Worm (Caenorhabditis elegans) whole organism, L3 larva: Measurements from ENCODE around the gene M7.7.

Experiments
- R02D3.7 ChIP-seq: fragments of 150-350 bp; optimal IDR thresholded peaks from 2 replicates; lab custom pipeline; 2014; ENCODE audit warnings: missing biosample characterization, missing genetic modification characterization
- ZK546.5 ChIP-seq: sonication (generic microtip); optimal IDR thresholded peaks from 2 replicates; lab custom pipeline; 2017; ENCODE audit warnings: missing biosample characterization, missing genetic modification characterization
- aly-2 ChIP-seq: fragments of 150-350 bp; optimal IDR thresholded peaks from 2 replicates; lab custom pipeline; 2014; ENCODE audit warnings: missing biosample characterization, missing genetic modification characterization
- ama-1 ChIP-seq: fragments of 150-350 bp; optimal IDR thresholded peaks from 2 replicates; lab custom pipeline; 2018
- ceh-16 ChIP-seq: sonication (generic microtip); optimal IDR thresholded peaks from 2 replicates; lab custom pipeline; 2017; ENCODE audit warnings: missing biosample characterization, missing genetic modification characterization
- ceh-28 ChIP-seq: fragments of 150-350 bp; optimal IDR thresholded peaks from 2 replicates; lab custom pipeline; 2014; ENCODE audit warnings: missing biosample characterization, missing genetic modification reagents, missing genetic modification characterization
- ceh-82 ChIP-seq: fragments of 150-350 bp; optimal IDR thresholded peaks from 2 replicates; lab custom pipeline; 2014; ENCODE audit warnings: missing biosample characterization, missing genetic modification characterization
- ceh-9 ChIP-seq: sonication (generic microtip); optimal IDR thresholded peaks from 2 replicates; lab custom pipeline; 2018; ENCODE audit warnings: missing biosample characterization, missing genetic modification characterization
- daf-12 ChIP-seq: fragments of 150-350 bp; optimal IDR thresholded peaks from 2 replicates; lab custom pipeline; 2014; ENCODE audit warnings: missing biosample characterization, missing genetic modification reagents, missing genetic modification characterization
- egl-27 ChIP-seq: sonication (generic microtip); optimal IDR thresholded peaks from 4 replicates; lab custom pipeline; 2017; ENCODE audit warnings: missing biosample characterization, missing genetic modification reagents, missing genetic modification characterization
- egl-5 ChIP-seq: fragments of 150-350 bp; optimal IDR thresholded peaks from 2 replicates; lab custom pipeline; 2017; ENCODE audit warnings: missing biosample characterization, missing genetic modification reagents, missing genetic modification characterization, inconsistent platforms
- elt-1 ChIP-seq: fragments of 150-350 bp; optimal IDR thresholded peaks from 2 replicates; lab custom pipeline; 2014; ENCODE audit warnings: missing biosample characterization, missing genetic modification characterization
- elt-2 ChIP-seq: sonication (generic microtip); optimal IDR thresholded peaks from 2 replicates; lab custom pipeline; 2016; ENCODE audit warnings: missing genetic modification reagents, mild to moderate bottlenecking, missing genetic modification characterization, missing compliant biosample characterization
- elt-3 ChIP-seq, 3 experiments: fragments of 150-350 bp in 1 of 3; sonication (generic microtip) in 2 of 3; optimal IDR thresholded peaks; 2 replicates in 2 of 3; 4 replicates in 1 of 3; lab custom pipeline; 2014 to 2017; ENCODE audit warnings: missing biosample characterization in 3 of 3, missing genetic modification characterization in 3 of 3
- fkh-10 ChIP-seq: sonication (generic microtip); optimal IDR thresholded peaks from 2 replicates; lab custom pipeline; 2017; ENCODE audit warnings: missing biosample characterization, missing genetic modification reagents, missing genetic modification characterization
- fkh-2 ChIP-seq: fragments of 150-350 bp; optimal IDR thresholded peaks from 2 replicates; lab custom pipeline; 2014; ENCODE audit warnings: missing biosample characterization, missing genetic modification reagents, missing genetic modification characterization
- fos-1 ChIP-seq: fragments of 150-350 bp; optimal IDR thresholded peaks from 2 replicates; lab custom pipeline; 2014; ENCODE audit warnings: missing biosample characterization, missing genetic modification characterization
- hmg-11 ChIP-seq: sonication (generic microtip); optimal IDR thresholded peaks from 2 replicates; lab custom pipeline; 2016; ENCODE audit warnings: missing genetic modification characterization, missing compliant biosample characterization
- jun-1 ChIP-seq: fragments of 150-350 bp; optimal IDR thresholded peaks from 2 replicates; lab custom pipeline; 2014; ENCODE audit warnings: missing biosample characterization, missing genetic modification reagents, missing genetic modification characterization
- lin-39 ChIP-seq: fragments of 150-350 bp; optimal IDR thresholded peaks from 2 replicates; lab custom pipeline; 2018; ENCODE audit warnings: missing biosample characterization, missing genetic modification reagents, missing genetic modification characterization
- lsy-12 ChIP-seq: sonication (generic microtip); optimal IDR thresholded peaks from 2 replicates; lab custom pipeline; 2016; ENCODE audit warnings: mild to moderate bottlenecking, missing genetic modification characterization, missing compliant biosample characterization
- mdl-1 ChIP-seq: fragments of 150-350 bp; optimal IDR thresholded peaks from 2 replicates; lab custom pipeline; 2014; ENCODE audit warnings: missing biosample characterization, missing genetic modification characterization
- nfya-1 ChIP-seq: sonication (generic microtip); optimal IDR thresholded peaks from 2 replicates; lab custom pipeline; 2017; ENCODE audit warnings: missing genetic modification characterization, mild to moderate bottlenecking, missing compliant biosample characterization, antibody characterized with exemption, moderate library complexity; ENCODE audit not compliant: insufficient read depth
- nhr-11 ChIP-seq: fragments of 150-350 bp; optimal IDR thresholded peaks from 2 replicates; lab custom pipeline; 2014; ENCODE audit warnings: missing biosample characterization, missing genetic modification characterization
- nhr-12 ChIP-seq: fragments of 150-350 bp; optimal IDR thresholded peaks from 2 replicates; lab custom pipeline; 2014; ENCODE audit warnings: missing biosample characterization, missing genetic modification characterization
- nhr-23 ChIP-seq: fragments of 150-350 bp; optimal IDR thresholded peaks from 2 replicates; lab custom pipeline; 2014; ENCODE audit warnings: missing biosample characterization, missing genetic modification reagents, missing genetic modification characterization
- nhr-237 ChIP-seq: fragments of 150-350 bp; optimal IDR thresholded peaks from 2 replicates; lab custom pipeline; 2014; ENCODE audit warnings: missing biosample characterization, missing genetic modification characterization
- nhr-28 ChIP-seq: fragments of 150-350 bp; optimal IDR thresholded peaks from 2 replicates; lab custom pipeline; 2014; ENCODE audit warnings: missing biosample characterization, missing genetic modification characterization
- nhr-43 ChIP-seq: sonication (generic microtip); optimal IDR thresholded peaks from 2 replicates; lab custom pipeline; 2016; ENCODE audit warnings: mild to moderate bottlenecking, missing genetic modification characterization, missing compliant biosample characterization; ENCODE audit not compliant: poor library complexity, severe bottlenecking
- nhr-67 ChIP-seq: fragments of 150-350 bp; optimal IDR thresholded peaks from 2 replicates; lab custom pipeline; 2014; ENCODE audit warnings: missing biosample characterization, missing genetic modification characterization
- nhr-76 ChIP-seq: fragments of 150-350 bp; sonication (generic microtip); optimal IDR thresholded peaks from 5 replicates; lab custom pipeline; 2014; ENCODE audit warnings: missing biosample characterization, missing genetic modification characterization
- nhr-77 ChIP-seq: fragments of 150-350 bp; optimal IDR thresholded peaks from 2 replicates; lab custom pipeline; 2014; ENCODE audit warnings: missing biosample characterization, missing genetic modification characterization
- pha-4 ChIP-seq: fragments of 150-350 bp; optimal IDR thresholded peaks from 2 replicates; lab custom pipeline; 2014; ENCODE audit warnings: missing biosample characterization, missing genetic modification reagents, missing genetic modification characterization
- pqm-1 ChIP-seq: fragments of 150-350 bp; optimal IDR thresholded peaks from 2 replicates; lab custom pipeline; 2017; ENCODE audit warnings: missing biosample characterization, missing genetic modification characterization, inconsistent platforms
- sea-2 ChIP-seq: fragments of 150-350 bp; sonication (generic microtip); optimal IDR thresholded peaks from 4 replicates; lab custom pipeline; 2014; ENCODE audit warnings: missing biosample characterization, missing genetic modification reagents, missing genetic modification characterization
- skn-1 ChIP-seq: fragments of 150-350 bp; optimal IDR thresholded peaks from 2 replicates; lab custom pipeline; 2014; ENCODE audit warnings: missing biosample characterization, missing genetic modification characterization
- snpc-4 ChIP-seq: fragments of 150-350 bp; optimal IDR thresholded peaks from 2 replicates; lab custom pipeline; 2014; ENCODE audit warnings: missing biosample characterization, missing genetic modification characterization
- unc-39 ChIP-seq: sonication (generic microtip); optimal IDR thresholded peaks from 4 replicates; lab custom pipeline; 2017; ENCODE audit warnings: missing biosample characterization, missing genetic modification characterization
- unc-62 ChIP-seq: fragments of 150-350 bp; sonication (generic microtip); optimal IDR thresholded peaks from 4 replicates; lab custom pipeline; 2014; ENCODE audit warnings: missing biosample characterization, missing genetic modification reagents, missing genetic modification characterization
- zag-1 ChIP-seq: fragments of 150-350 bp; optimal IDR thresholded peaks from 2 replicates; lab custom pipeline; 2014; ENCODE audit warnings: missing biosample characterization, missing genetic modification characterization
- ztf-11 ChIP-seq: fragments of 150-350 bp; optimal IDR thresholded peaks from 2 replicates; lab custom pipeline; 2014; ENCODE audit warnings: missing biosample characterization, missing genetic modification characterization
- ztf-4 ChIP-seq: fragments of 150-350 bp; optimal IDR thresholded peaks from 2 replicates; lab custom pipeline; 2014; ENCODE audit warnings: missing biosample characterization, missing genetic modification characterization

The M7.7 gene

DNA sequence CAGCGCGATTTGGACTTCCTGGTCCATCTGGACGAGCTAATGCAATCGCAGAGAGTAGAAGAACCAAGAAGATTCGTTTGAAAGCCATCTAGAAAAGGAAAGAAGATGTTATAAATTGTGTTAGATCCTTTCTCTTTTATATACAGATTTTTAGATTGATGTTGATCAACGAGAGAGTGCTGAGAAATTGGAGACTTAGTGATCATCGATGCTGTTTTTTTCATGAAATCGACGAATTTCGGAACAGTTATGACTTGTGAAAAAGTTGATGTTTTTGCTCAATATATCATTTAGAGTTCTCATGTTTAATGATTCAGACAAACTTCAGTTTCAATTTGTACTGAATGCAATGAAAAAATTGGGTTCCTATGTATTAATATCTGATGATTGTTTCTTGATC, 13.0 kb downstream of the M7.7 start, which contains the start of gene srlf-17:
Gene srlf-17, minus strand, starts transcription at position 101 of the 400 bp plus-strand sequence.
- TF ChIP-seq snpc-4 (no peak), nhr-67 (tag; lab: Kevin White, UChicago) (no peak), skn-1 (tag; lab: Kevin White, UChicago) (no peak), elt-1 (tag; lab: Kevin White, UChicago) (no peak), nhr-12 (no peak)

DNA sequence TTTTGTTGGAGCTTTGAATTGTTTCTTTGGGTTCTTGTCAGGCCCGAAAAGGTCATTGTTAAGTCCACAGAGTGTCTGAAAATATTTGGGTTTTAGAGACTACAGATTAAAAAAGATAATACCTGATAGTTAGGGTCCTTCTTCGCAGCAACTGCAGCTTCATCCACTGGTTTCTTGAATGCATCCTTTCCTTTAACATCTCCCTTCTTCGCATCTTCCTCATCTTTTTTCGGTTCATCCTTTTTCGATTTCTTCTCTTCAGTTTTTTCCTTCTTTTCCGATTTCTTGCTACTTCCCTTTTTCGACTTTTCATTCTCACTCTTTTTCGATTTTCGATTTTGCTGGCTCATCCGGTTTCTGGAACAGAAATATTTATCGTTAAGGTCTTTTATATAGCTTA, 13.9 kb downstream of the M7.7 start:
- TF ChIP-seq ama-1 (lab: Kevin White, UChicago) = no peak
- TF ChIP-seq, all 47 proteins: peak for 0

DNA sequence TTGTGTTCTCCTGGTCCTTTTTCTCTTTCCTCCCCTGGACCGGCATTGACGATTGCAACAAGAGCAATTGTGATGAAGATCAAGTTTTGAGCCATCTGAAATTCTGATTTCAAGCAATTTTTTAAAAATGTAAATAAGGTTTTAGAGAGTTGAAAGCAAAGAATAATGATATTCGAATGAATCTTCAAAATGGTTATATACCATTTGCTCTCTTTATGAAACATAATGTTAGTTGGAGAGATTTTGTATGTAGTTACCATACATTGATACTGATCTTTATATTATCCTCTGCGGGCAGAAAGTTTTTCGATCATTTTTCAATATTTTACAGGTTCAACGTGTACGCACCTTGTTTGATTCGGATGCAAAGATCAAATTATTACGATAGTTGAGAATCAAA, 16.1 kb downstream of the M7.7 start, which contains the start of gene srlf-24:
Gene srlf-24, minus strand, starts transcription at position 101 of the 400 bp plus-strand sequence.
- TF ChIP-seq ceh-16 (tag; lab: Kevin White, UChicago) = no peak
- no peak for TF ChIP-seq ZK546.5 (tag; lab: Kevin White, UChicago)
- TF ChIP-seq unc-62 (GFP tag; lab: Kevin White, UChicago) = no peak
- TF ChIP-seq unc-39 = no peak
- TF ChIP-seq nhr-237 = no peak
- no peak for TF ChIP-seq nhr-12
- no peak for TF ChIP-seq fkh-10 (GFP tag; lab: Kevin White, UChicago)
- TF ChIP-seq mdl-1 = no peak
- no peak for TF ChIP-seq elt-3 (tag; optimal IDR thresholded peaks at IDR 0.05; lab: Kevin White, UChicago)
- TF ChIP-seq nhr-43 (tag; lab: Kevin White, UChicago) = no peak
- TF ChIP-seq nhr-28 = no peak
- TF ChIP-seq ceh-82 (tag; lab: Kevin White, UChicago) = no peak
- TF ChIP-seq ceh-9 = no peak
- no peak for TF ChIP-seq daf-12
- TF ChIP-seq skn-1 (tag; lab: Kevin White, UChicago) = no peak
- TF ChIP-seq aly-2 (tag; lab: Kevin White, UChicago) = no peak
- no peak for TF ChIP-seq nhr-76 (tag; lab: Kevin White, UChicago)
- TF ChIP-seq egl-27 (tag; lab: Kevin White, UChicago) = no peak

DNA sequence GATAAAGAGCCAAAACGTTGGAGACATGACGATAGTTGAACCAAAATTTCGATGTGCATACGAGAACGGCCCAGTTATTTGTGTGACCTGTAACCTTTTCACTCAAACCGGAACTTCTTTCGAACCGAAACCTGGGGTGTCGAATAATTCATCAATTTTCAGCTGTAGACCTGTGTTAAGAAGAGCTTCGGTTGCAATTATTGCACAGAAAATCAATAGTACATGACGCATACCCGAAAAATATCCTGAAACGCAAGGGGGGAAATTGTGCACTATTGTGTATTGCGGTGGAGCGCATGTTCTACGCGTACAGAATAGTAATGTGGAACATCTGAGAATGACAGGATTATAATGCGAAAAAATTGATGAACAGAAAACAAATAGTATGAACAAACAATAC, 20.1 kb downstream of the M7.7 start, which contains the start of gene pigk-1:
Gene pigk-1, minus strand, starts transcription at position 248 of the 400 bp plus-strand sequence.
- TF ChIP-seq elt-3 (tag; optimal IDR thresholded peaks at IDR 0.05; lab: Kevin White, UChicago) = no peak
- no peak for TF ChIP-seq elt-1 (tag; lab: Kevin White, UChicago)
- TF ChIP-seq snpc-4 = no peak
- no peak for TF ChIP-seq ZK546.5 (tag; lab: Kevin White, UChicago)
- no peak for TF ChIP-seq ztf-4 (tag; lab: Kevin White, UChicago)
- TF ChIP-seq ceh-82 (tag; lab: Kevin White, UChicago) = no peak
- TF ChIP-seq lin-39 (tag; lab: Kevin White, UChicago) = no peak
- no peak for TF ChIP-seq fos-1 (tag; lab: Kevin White, UChicago)
- no peak for TF ChIP-seq sea-2
- TF ChIP-seq nhr-67 (tag; lab: Kevin White, UChicago) = no peak
- TF ChIP-seq egl-27 (tag; lab: Kevin White, UChicago) = no peak
- no peak for TF ChIP-seq fkh-2 (tag; lab: Kevin White, UChicago)
- TF ChIP-seq nhr-11 (tag; lab: Kevin White, UChicago) = no peak
- TF ChIP-seq ama-1 (lab: Kevin White, UChicago) = peak; percentile 9
- TF ChIP-seq nhr-237 = no peak
- peak; percentile 24 for TF ChIP-seq nhr-43 (tag; lab: Kevin White, UChicago)
- peak; percentile 15 for TF ChIP-seq R02D3.7 (tag; lab: Kevin White, UChicago)
- TF ChIP-seq nhr-76 (tag; lab: Kevin White, UChicago) = no peak

DNA sequence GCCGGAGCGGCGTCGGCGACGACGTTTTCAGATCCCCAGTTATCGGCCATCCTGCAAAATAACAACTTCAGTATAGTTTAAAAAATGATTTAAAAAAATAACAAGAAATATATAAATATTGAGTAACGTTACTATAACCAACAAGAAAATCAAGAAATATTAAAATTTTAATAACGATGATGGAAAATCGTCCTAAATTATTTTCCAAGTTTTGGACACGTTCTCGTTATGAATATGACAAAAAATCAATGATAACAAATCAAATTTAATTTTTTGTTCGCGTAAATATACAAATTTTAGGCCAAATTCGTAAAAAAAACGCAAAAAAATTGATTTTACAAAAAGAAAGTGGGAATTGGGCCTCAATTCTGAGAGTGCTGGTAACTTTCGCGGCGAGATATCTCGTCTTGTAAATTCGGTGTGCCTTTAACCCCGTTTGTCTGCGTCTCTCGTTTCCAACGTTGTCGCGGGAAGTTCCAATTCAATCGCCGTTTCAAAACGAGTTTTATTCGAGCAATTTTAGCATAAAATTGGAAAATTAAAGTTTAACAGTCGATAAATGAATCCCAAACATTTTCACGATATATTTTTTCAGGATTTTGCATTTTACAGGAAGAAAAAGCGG, 21.5 kb downstream of the M7.7 start, which contains the start of gene rps-5:
Gene rps-5, minus strand, starts transcription at position 51 of the 625 bp plus-strand sequence.
- no peak for TF ChIP-seq sea-2
- TF ChIP-seq pha-4 (tag; lab: Kevin White, UChicago) = peak; percentile 60
- no peak for TF ChIP-seq egl-5 (tag; lab: Kevin White, UChicago)
- TF ChIP-seq R02D3.7 (tag; lab: Kevin White, UChicago) = peak; percentile 23
- TF ChIP-seq mdl-1 = no peak
- peak; percentile 8 for TF ChIP-seq skn-1 (tag; lab: Kevin White, UChicago)
- no peak for TF ChIP-seq nhr-67 (tag; lab: Kevin White, UChicago)
- no peak for TF ChIP-seq zag-1 (tag; lab: Kevin White, UChicago)
- TF ChIP-seq ceh-82 (tag; lab: Kevin White, UChicago) = no peak
- no peak for TF ChIP-seq jun-1 (tag; lab: Kevin White, UChicago)
- no peak for TF ChIP-seq daf-12
- TF ChIP-seq ceh-9 = no peak
- TF ChIP-seq nhr-237 = no peak
- TF ChIP-seq nhr-77 (tag; lab: Kevin White, UChicago) = no peak
- no peak for TF ChIP-seq elt-3 (tag; optimal IDR thresholded peaks at IDR 0.05; lab: Kevin White, UChicago)
- TF ChIP-seq nfya-1 = peak; percentile 91
- TF ChIP-seq elt-2 (tag; lab: Kevin White, UChicago) = peak; percentile 27
- peak; percentile 78 for TF ChIP-seq nhr-23 (tag; lab: Kevin White, UChicago)
- no peak for TF ChIP-seq nhr-76 (tag; lab: Kevin White, UChicago)
- no peak for TF ChIP-seq lsy-12
- no peak for TF ChIP-seq ceh-16 (tag; lab: Kevin White, UChicago)
- no peak for TF ChIP-seq unc-39
- TF ChIP-seq pqm-1 = peak; percentile 23
- TF ChIP-seq hmg-11 (tag; lab: Kevin White, UChicago) = peak; percentile 80
- no peak for TF ChIP-seq aly-2 (tag; lab: Kevin White, UChicago)
- TF ChIP-seq ztf-11 (tag; lab: Kevin White, UChicago) = no peak
- peak; percentile 23 for TF ChIP-seq ceh-28 (tag; lab: Kevin White, UChicago)
